Fruit fly (Drosophila melanogaster) Kc167 (cell line): ENCODE results near the gene Cdc6.

Experiments
- Myc ChIP-seq: fragments of >200 bp; optimal IDR thresholded peaks from 2 replicates; lab custom pipeline; 2017; ENCODE audit warnings: missing external identifiers
- Sin3A ChIP-seq: fragments of >200 bp; optimal IDR thresholded peaks from 2 replicates; lab custom pipeline; 2018; ENCODE audit warnings: missing external identifiers
- h ChIP-seq: fragments of >200 bp; optimal IDR thresholded peaks from 3 replicates; lab custom pipeline; 2018; ENCODE audit warnings: missing external identifiers
- insv ChIP-seq: fragments of >200 bp; optimal IDR thresholded peaks from 3 replicates; lab custom pipeline; 2018; ENCODE audit warnings: missing external identifiers
- psq ChIP-seq: fragments of >200 bp; optimal IDR thresholded peaks from 2 replicates; lab custom pipeline; 2017; ENCODE audit warnings: missing external identifiers

- no peak for TF ChIP-seq psq (lab: Kevin White, UChicago)
- no peak for TF ChIP-seq Myc (lab: Kevin White, UChicago)
- no peak for TF ChIP-seq Sin3A
- no peak for TF ChIP-seq h (lab: Kevin White, UChicago)
- no peak for TF ChIP-seq insv (lab: Kevin White, UChicago)
These were observed 38.6 kb upstream of the Cdc6 start for dm6 chr3L:8672199-8673059.
